Fruit fly (Drosophila melanogaster) whole organism, embryonic: Measurements from ENCODE around the gene Tm1.

ENCODE experiments used
- CG10654 ChIP-seq: fragments of 200-800 bp; sonication (Bioruptor generic); optimal IDR thresholded peaks from 2 replicates; lab custom pipeline; 2016; ENCODE audit warnings: missing biosample characterization, missing genetic modification characterization
- CG10979 ChIP-seq: fragments of 200-800 bp; sonication (Bioruptor generic); optimal IDR thresholded peaks from 2 replicates; lab custom pipeline; 2018; ENCODE audit warnings: missing biosample characterization, mild to moderate bottlenecking, missing genetic modification characterization, moderate library complexity
- CG12391 ChIP-seq: fragments of 200-800 bp; sonication (Bioruptor generic); optimal IDR thresholded peaks from 3 replicates; lab custom pipeline; 2018; ENCODE audit warnings: missing biosample characterization, mild to moderate bottlenecking, missing genetic modification characterization, moderate library complexity
- CG12942 ChIP-seq: fragments of 200-800 bp; sonication (Bioruptor generic); optimal IDR thresholded peaks from 3 replicates; lab custom pipeline; 2016; ENCODE audit warnings: missing biosample characterization, missing genetic modification characterization
- CG13894 ChIP-seq: fragments of 200-800 bp; sonication (Bioruptor generic); optimal IDR thresholded peaks from 3 replicates; lab custom pipeline; 2018; ENCODE audit warnings: missing biosample characterization, mild to moderate bottlenecking, missing genetic modification characterization, moderate library complexity
- CG14014 ChIP-seq: fragments of 200-800 bp; sonication (Bioruptor generic); IDR thresholded peaks from 2 replicates; pipeline ENCODE4 v1.3.6; 2022; ENCODE audit warnings: missing biosample characterization, missing genetic modification characterization
- CG14050 ChIP-seq: fragments of 200-800 bp; sonication (Bioruptor generic); IDR thresholded peaks from 3 replicates; pipeline ENCODE4 v1.3.6; 2022; ENCODE audit warnings: missing biosample characterization, missing genetic modification characterization
- CG14441 ChIP-seq: fragments of 200-800 bp; sonication (Bioruptor generic); IDR thresholded peaks from 2 replicates; pipeline ENCODE4 v1.3.6; 2022; ENCODE audit warnings: missing biosample characterization, missing genetic modification characterization
- CG16813 ChIP-seq: fragments of 200-800 bp; sonication (Bioruptor generic); IDR thresholded peaks from 3 replicates; pipeline ENCODE4 v1.3.6; 2022; ENCODE audit warnings: missing biosample characterization, missing genetic modification characterization; ENCODE audit not compliant: partially characterized antibody
- CG17361 ChIP-seq: fragments of 200-800 bp; sonication (Bioruptor generic); IDR thresholded peaks from 3 replicates; pipeline ENCODE4 v1.3.6; 2022; ENCODE audit warnings: missing biosample characterization, missing genetic modification characterization
- CG31365 ChIP-seq: fragments of 200-800 bp; sonication (Bioruptor generic); optimal IDR thresholded peaks from 2 replicates; lab custom pipeline; 2018; ENCODE audit warnings: missing biosample characterization, mild to moderate bottlenecking, missing genetic modification characterization
- CG31441 ChIP-seq: fragments of 200-800 bp; sonication (Bioruptor generic); IDR thresholded peaks from 2 replicates; pipeline ENCODE4 v1.3.6; 2022; ENCODE audit warnings: missing biosample characterization, missing genetic modification characterization
- CG4282 ChIP-seq: fragments of 200-800 bp; sonication (Bioruptor generic); optimal IDR thresholded peaks from 2 replicates; lab custom pipeline; 2016; ENCODE audit warnings: missing biosample characterization, missing genetic modification characterization
- CG4424 ChIP-seq: fragments of 200-800 bp; sonication (Bioruptor generic); optimal IDR thresholded peaks from 3 replicates; lab custom pipeline; 2016; ENCODE audit warnings: missing biosample characterization, missing genetic modification characterization
- CG5180 ChIP-seq: fragments of 200-800 bp; sonication (Bioruptor generic); optimal IDR thresholded peaks from 3 replicates; lab custom pipeline; 2017; ENCODE audit warnings: missing biosample characterization, missing genetic modification characterization, mild to moderate bottlenecking, moderate library complexity, missing genetic modification reagents
- CG6689 ChIP-seq: fragments of 200-800 bp; sonication (Bioruptor generic); IDR thresholded peaks from 2 replicates; pipeline ENCODE4 v1.3.6; 2022; ENCODE audit warnings: missing biosample characterization, missing genetic modification characterization
- CG7987 ChIP-seq: fragments of 200-800 bp; sonication (Bioruptor generic); optimal IDR thresholded peaks from 2 replicates; lab custom pipeline; 2018; ENCODE audit warnings: missing biosample characterization, mild to moderate bottlenecking, missing genetic modification characterization, moderate library complexity
- CG8478 ChIP-seq: fragments of >200 bp; optimal IDR thresholded peaks from 2 replicates; lab custom pipeline; 2018
- Dip3 ChIP-seq: fragments of 200-800 bp; sonication (Bioruptor generic); optimal IDR thresholded peaks from 3 replicates; lab custom pipeline; 2016; ENCODE audit warnings: missing biosample characterization, missing genetic modification characterization
- Drgx ChIP-seq: fragments of 200-800 bp; sonication (Bioruptor generic); IDR thresholded peaks from 2 replicates; pipeline ENCODE4 v1.3.6; 2022; ENCODE audit warnings: missing biosample characterization, missing genetic modification characterization
- Gug ChIP-seq: fragments of 200-800 bp; sonication (Bioruptor generic); IDR thresholded peaks from 4 replicates; pipeline ENCODE4 v1.3.6; 2022; ENCODE audit warnings: missing biosample characterization, missing genetic modification characterization
- Hey ChIP-seq: fragments of 200-800 bp; sonication (Bioruptor generic); optimal IDR thresholded peaks from 3 replicates; lab custom pipeline; 2018; ENCODE audit warnings: missing biosample characterization, mild to moderate bottlenecking, missing genetic modification characterization
- Hr78 ChIP-seq, 2 experiments: fragments of 200-800 bp in 1 of 2; fragments of >200 bp in 1 of 2; sonication (Bioruptor generic) in 1 of 2; optimal IDR thresholded peaks; 2 replicates each; lab custom pipeline; 2017 to 2019; ENCODE audit warnings: missing biosample characterization in 2 of 2, missing genetic modification characterization in 2 of 2, mild to moderate bottlenecking in 1 of 2, moderate library complexity in 1 of 2
- Hsf ChIP-seq: fragments of 200-800 bp; sonication (Bioruptor generic); optimal IDR thresholded peaks from 3 replicates; lab custom pipeline; 2016; ENCODE audit warnings: missing biosample characterization, missing genetic modification characterization
- Lhr ChIP-seq: fragments of 200-800 bp; sonication (Bioruptor generic); optimal IDR thresholded peaks from 3 replicates; lab custom pipeline; 2017; ENCODE audit warnings: mild to moderate bottlenecking, missing biosample characterization, missing genetic modification reagents, missing genetic modification characterization
- Mad ChIP-seq: fragments of 200-800 bp; sonication (Bioruptor generic); optimal IDR thresholded peaks from 2 replicates; lab custom pipeline; 2016; ENCODE audit warnings: missing biosample characterization, missing genetic modification characterization
- NfI ChIP-seq: fragments of 200-800 bp; sonication (Bioruptor generic); optimal IDR thresholded peaks from 3 replicates; lab custom pipeline; 2018; ENCODE audit warnings: missing biosample characterization, mild to moderate bottlenecking, missing genetic modification characterization, moderate library complexity
- Poxn ChIP-seq: fragments of 200-800 bp; sonication (Bioruptor generic); IDR thresholded peaks from 2 replicates; pipeline ENCODE4 v1.3.6; 2022; ENCODE audit warnings: missing biosample characterization, missing genetic modification characterization
- Ravus ChIP-seq: fragments of 200-800 bp; sonication (Bioruptor generic); IDR thresholded peaks from 2 replicates; pipeline ENCODE4 v1.3.6; 2022; ENCODE audit warnings: missing biosample characterization, missing genetic modification characterization
- Scr ChIP-seq: fragments of 200-800 bp; sonication (Bioruptor generic); IDR thresholded peaks from 2 replicates; pipeline ENCODE4 v1.3.6; 2022; ENCODE audit warnings: missing biosample characterization, missing genetic modification characterization; ENCODE audit not compliant: partially characterized antibody
- Six4 ChIP-seq: fragments of 200-800 bp; sonication (Bioruptor generic); optimal IDR thresholded peaks from 2 replicates; lab custom pipeline; 2016; ENCODE audit warnings: missing biosample characterization, missing genetic modification characterization
- Sox102F ChIP-seq: fragments of 200-800 bp; sonication (Bioruptor generic); optimal IDR thresholded peaks from 2 replicates; lab custom pipeline; 2018; ENCODE audit warnings: missing biosample characterization, mild to moderate bottlenecking, missing genetic modification characterization, moderate library complexity
- Tbp ChIP-seq: fragments of >200 bp; optimal IDR thresholded peaks from 2 replicates; lab custom pipeline; 2018; ENCODE audit warnings: missing biosample characterization, missing genetic modification characterization
- Xbp1 ChIP-seq: fragments of 200-800 bp; sonication (Bioruptor generic); optimal IDR thresholded peaks from 3 replicates; lab custom pipeline; 2016; ENCODE audit warnings: missing biosample characterization, mild to moderate bottlenecking, missing genetic modification characterization
- bowl ChIP-seq: fragments of 200-800 bp; sonication (Bioruptor generic); IDR thresholded peaks from 2 replicates; pipeline ENCODE4 v1.3.6; 2022; ENCODE audit warnings: missing biosample characterization, missing genetic modification characterization
- ci ChIP-seq: fragments of 200-800 bp; sonication (Bioruptor generic); IDR thresholded peaks from 3 replicates; pipeline ENCODE4 v1.3.6; 2022; ENCODE audit warnings: missing biosample characterization, missing genetic modification characterization
- eyg ChIP-seq: fragments of 200-800 bp; sonication (Bioruptor generic); optimal IDR thresholded peaks from 3 replicates; lab custom pipeline; 2016; ENCODE audit warnings: missing biosample characterization, missing genetic modification characterization
- ftz-f1 ChIP-seq: fragments of 200-800 bp; sonication (Bioruptor generic); optimal IDR thresholded peaks from 2 replicates; lab custom pipeline; 2016; ENCODE audit warnings: missing biosample characterization, missing genetic modification characterization
- gro ChIP-seq: fragments of 200-800 bp; sonication (Bioruptor generic); optimal IDR thresholded peaks from 2 replicates; lab custom pipeline; 2016; ENCODE audit warnings: missing biosample characterization, missing genetic modification characterization
- jigr1 ChIP-seq: fragments of 200-800 bp; sonication (Bioruptor generic); IDR thresholded peaks from 3 replicates; pipeline ENCODE4 v1.3.6; 2022; ENCODE audit warnings: missing biosample characterization, missing genetic modification characterization
- lola ChIP-seq, 3 experiments: fragments of >200 bp in 2 of 3; fragments of 200-800 bp in 1 of 3; sonication (Bioruptor generic) in 1 of 3; optimal IDR thresholded peaks; 2 replicates each; lab custom pipeline; 2017 to 2019; ENCODE audit warnings: missing biosample characterization in 3 of 3, missing genetic modification characterization in 3 of 3, mild to moderate bottlenecking in 1 of 3, moderate library complexity in 1 of 3
- nom ChIP-seq: fragments of 200-800 bp; sonication (Bioruptor generic); optimal IDR thresholded peaks from 2 replicates; lab custom pipeline; 2017; ENCODE audit warnings: missing biosample characterization, missing genetic modification characterization, mild to moderate bottlenecking, moderate library complexity, missing genetic modification reagents
- pfk ChIP-seq: fragments of 200-800 bp; sonication (Bioruptor generic); optimal IDR thresholded peaks from 2 replicates; lab custom pipeline; 2018; ENCODE audit warnings: missing biosample characterization, mild to moderate bottlenecking, missing genetic modification characterization, moderate library complexity
- repo ChIP-seq: fragments of 200-800 bp; sonication (Bioruptor generic); optimal IDR thresholded peaks from 2 replicates; lab custom pipeline; 2016; ENCODE audit warnings: missing biosample characterization, missing genetic modification characterization
- sens-2 ChIP-seq: fragments of 200-800 bp; sonication (Bioruptor generic); IDR thresholded peaks from 2 replicates; pipeline ENCODE4 v1.3.6; 2022; ENCODE audit warnings: missing biosample characterization, missing genetic modification characterization
- slbo ChIP-seq: fragments of 200-800 bp; sonication (Bioruptor generic); IDR thresholded peaks from 2 replicates; pipeline ENCODE4 v1.3.6; 2022; ENCODE audit warnings: missing biosample characterization, missing genetic modification characterization
- tup ChIP-seq: fragments of 200-800 bp; sonication (Bioruptor generic); optimal IDR thresholded peaks from 2 replicates; lab custom pipeline; 2016; ENCODE audit warnings: missing biosample characterization, mild to moderate bottlenecking, missing genetic modification characterization, moderate library complexity
- tx ChIP-seq: fragments of 200-800 bp; sonication (Bioruptor generic); optimal IDR thresholded peaks from 2 replicates; lab custom pipeline; 2016; ENCODE audit warnings: missing biosample characterization, missing genetic modification characterization
- yki ChIP-seq: fragments of >200 bp; optimal IDR thresholded peaks from 3 replicates; lab custom pipeline; 2018

Tm1 gene

DNA sequence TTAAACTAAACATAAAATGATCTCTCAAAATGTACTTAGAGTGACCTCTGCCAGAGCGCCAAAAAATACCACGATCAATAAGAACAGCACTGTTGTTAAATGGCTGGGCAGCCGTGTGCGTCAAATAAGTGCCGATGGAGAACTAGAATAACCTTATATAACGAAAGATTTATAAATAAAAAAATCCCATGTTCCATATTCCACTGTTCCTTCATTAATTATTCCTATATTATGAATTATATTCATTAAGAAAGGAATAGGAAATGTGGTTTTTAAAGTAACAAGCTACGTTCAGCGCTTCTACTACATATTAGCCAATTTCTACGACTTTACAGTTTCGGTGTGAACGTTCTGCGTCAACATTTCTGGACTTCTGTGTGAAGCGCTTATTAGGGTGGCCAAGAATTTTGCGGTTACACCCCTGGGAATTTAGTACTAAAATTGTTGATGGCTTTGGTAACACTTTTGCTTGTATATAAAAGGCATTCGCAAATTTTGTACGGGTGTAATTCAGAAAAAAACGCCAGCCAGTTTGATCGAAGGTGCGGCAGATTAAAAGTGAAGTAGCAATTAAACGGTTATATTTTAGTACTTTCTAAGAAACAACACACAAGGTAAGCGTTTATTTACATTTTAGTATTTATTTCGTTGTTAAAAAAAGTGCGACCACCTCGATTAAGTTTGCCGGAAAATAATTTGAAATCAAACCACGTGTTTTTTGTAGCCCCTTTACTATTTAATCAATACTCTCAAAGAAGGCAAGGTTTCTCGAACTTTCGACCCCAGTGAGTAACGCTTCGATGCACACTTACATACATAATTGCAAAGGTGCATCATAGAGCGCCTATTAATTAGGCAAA lies 35.6 kb upstream of the Tm1 start, which contains the start of the genes tefu and Hsc70-4 (continued):
- TF ChIP-seq Xbp1 (GFP tag; lab: Kevin White, UChicago) (peak; percentile 90), Mad (peak; percentile 68), gro (GFP tag; lab: Kevin White, UChicago) (peak; percentile 4), Sox102F (GFP tag; lab: Kevin White, UChicago) (no peak), yki (lab: Kevin White, UChicago) (no peak), CG14441 (peak; percentile 86), ci (peak; percentile 76; the same call in 2 of the 3 replicates), nom (GFP tag; lab: Kevin White, UChicago) (peak; percentile 64), Lhr (peak; percentile 95), Hr78 (GFP tag; optimal IDR thresholded peaks at IDR 0.05; lab: Kevin White, UChicago) (peak in 1 of 2 experiments; percentile 77), Drgx (GFP tag; lab: Robert Waterston, UW) (peak; percentile 42; the same call in 1 of the 2 replicates), CG13894 (tag; lab: Kevin White, UChicago) (peak; percentile 76), CG31365 (tag; lab: Kevin White, UChicago) (peak; percentile 4), CG5180 (GFP tag; lab: Kevin White, UChicago) (no peak), CG7987 (GFP tag; lab: Kevin White, UChicago) (peak; percentile 14), CG4282 (GFP tag; lab: Kevin White, UChicago) (no peak), Six4 (GFP tag; lab: Kevin White, UChicago) (peak; percentile 44), sens-2 (GFP tag; lab: Robert Waterston, UW) (no peak), Ravus (GFP tag; lab: Robert Waterston, UW) (peak; percentile 43), lola (GFP tag; optimal IDR thresholded peaks at IDR 0.05; lab: Kevin White, UChicago) (peak in 2 of 3 experiments; percentile 64 to 93), CG31441 (GFP tag; lab: Robert Waterston, UW) (peak; percentile 12), CG8478 (no peak), Poxn (no peak; the same call in 1 of the 2 replicates), CG4424 (peak; percentile 82), bowl (GFP tag; lab: Robert Waterston, UW) (no peak), tx (peak; percentile 60), eyg (GFP tag; lab: Kevin White, UChicago) (no peak), Tbp (peak; percentile 80), CG14014 (GFP tag; lab: Robert Waterston, UW) (peak; percentile 61; the same call in 1 of the 2 replicates), Scr (GFP tag; lab: Robert Waterston, UW) (no peak), ftz-f1 (GFP tag; lab: Kevin White, UChicago) (no peak), Hey (tag; lab: Kevin White, UChicago) (no peak), NfI (GFP tag; lab: Kevin White, UChicago) (peak; percentile 70), slbo (peak; percentile 90), repo (GFP tag; lab: Kevin White, UChicago) (no peak), CG12942 (GFP tag; lab: Kevin White, UChicago) (peak; percentile 76), CG10654 (peak; percentile 81), Gug (GFP tag; lab: Robert Waterston, UW) (peak; percentile 92), tup (peak; percentile 50), pfk (GFP tag; lab: Kevin White, UChicago) (peak; percentile 83), jigr1 (GFP tag; lab: Robert Waterston, UW) (peak; percentile 69; the same call in 2 of the 3 replicates), CG14050 (GFP tag; lab: Robert Waterston, UW) (peak; percentile 53; the same call in 2 of the 3 replicates), Hsf (GFP tag; lab: Kevin White, UChicago) (peak; percentile 78), CG17361 (GFP tag; lab: Robert Waterston, UW) (peak; percentile 91), CG10979 (tag; lab: Kevin White, UChicago) (peak; percentile 57), Dip3 (GFP tag; lab: Kevin White, UChicago) (peak; percentile 77), CG12391 (tag; lab: Kevin White, UChicago) (peak; percentile 86), CG6689 (GFP tag; lab: Robert Waterston, UW) (peak; percentile 82), CG16813 (GFP tag; lab: Robert Waterston, UW) (no peak)
